Fruit fly (Drosophila melanogaster): ENCODE measurements around the gene Eig71Ef.

The Eig71Ef gene

dm6 chr3L:15690711-15691591, 33.8 kb upstream of the Eig71Ef start (continued):
- no peak for TF ChIP-seq CG16813 (GFP tag; IDR thresholded peaks at IDR 0.05; ENCODE audit: partially characterized antibody)
- TF ChIP-seq gcm (GFP tag; optimal IDR thresholded peaks at IDR 0.05), result peak; percentile 10
- TF ChIP-seq maf-S (GFP tag; optimal IDR thresholded peaks at IDR 0.05), result no peak
- TF ChIP-seq kah (GFP tag; optimal IDR thresholded peaks at IDR 0.05), result no peak
- no peak for TF ChIP-seq CG10274 (GFP tag; optimal IDR thresholded peaks at IDR 0.05)
- TF ChIP-seq vnd (GFP tag; IDR thresholded peaks at IDR 0.05; ENCODE audit: partially characterized antibody), result no peak
- TF ChIP-seq Taf1 (GFP tag; IDR thresholded peaks at IDR 0.05), result no peak
- no peak for TF ChIP-seq run (tag; optimal IDR thresholded peaks at IDR 0.05)
- TF ChIP-seq NFAT (GFP tag; IDR thresholded peaks at IDR 0.05), result no peak
- TF ChIP-seq nerfin-1 (tag; optimal IDR thresholded peaks at IDR 0.05), result peak; percentile 40
- TF ChIP-seq CG10366 (GFP tag; IDR thresholded peaks at IDR 0.05), result no peak
- TF ChIP-seq Rx (GFP tag; IDR thresholded peaks at IDR 0.05), result no peak
- TF ChIP-seq Dfd (GFP tag; optimal IDR thresholded peaks at IDR 0.05), result no peak
- TF ChIP-seq ac (GFP tag; optimal IDR thresholded peaks at IDR 0.05), result no peak
- peak; percentile 76 for TF ChIP-seq CG7839 (tag; optimal IDR thresholded peaks at IDR 0.05)
- TF ChIP-seq CG12659 (GFP tag; optimal IDR thresholded peaks at IDR 0.05), result peak; percentile 4
- TF ChIP-seq Myb (GFP tag; optimal IDR thresholded peaks at IDR 0.05), result no peak
- TF ChIP-seq CG4424 (GFP tag; optimal IDR thresholded peaks at IDR 0.05), result peak; percentile 40
- peak; percentile 58 for TF ChIP-seq CG18599 (GFP tag; optimal IDR thresholded peaks at IDR 0.05)
- peak; percentile 43; the same call in 1 of the 2 replicates for TF ChIP-seq sisA (GFP tag; IDR thresholded peaks at IDR 0.05)
- TF ChIP-seq ham (GFP tag; IDR thresholded peaks at IDR 0.05), result no peak
- no peak for TF ChIP-seq Doc3 (GFP tag; IDR thresholded peaks at IDR 0.05; ENCODE audit: partially characterized antibody)
- TF ChIP-seq CG14710 (tag; optimal IDR thresholded peaks at IDR 0.05), result peak; percentile 77
- peak; percentile 61 for TF ChIP-seq dmrt99B (tag; optimal IDR thresholded peaks at IDR 0.05)
- no peak for TF ChIP-seq oc (tag; optimal IDR thresholded peaks at IDR 0.05)
- no peak for TF ChIP-seq CG3847 (GFP tag; IDR thresholded peaks at IDR 0.05)
- no peak for TF ChIP-seq gcm2 (GFP tag; optimal IDR thresholded peaks at IDR 0.05)
- no peak for TF ChIP-seq inv (GFP tag; IDR thresholded peaks at IDR 0.05; ENCODE audit: partially characterized antibody)
- TF ChIP-seq CG6765 (GFP tag; optimal IDR thresholded peaks at IDR 0.05), result no peak
- TF ChIP-seq CG2202 (tag; optimal IDR thresholded peaks at IDR 0.05), result no peak
- TF ChIP-seq Ets97D (GFP tag; optimal IDR thresholded peaks at IDR 0.05), result no peak
- TF ChIP-seq Fer3 (tag; optimal IDR thresholded peaks at IDR 0.05), result peak; percentile 50
- TF ChIP-seq CG17186 (GFP tag; optimal IDR thresholded peaks at IDR 0.05), result no peak
- no peak for TF ChIP-seq hb (GFP tag; IDR thresholded peaks at IDR 0.05; ENCODE audit: partially characterized antibody)
- TF ChIP-seq p53 (GFP tag; optimal IDR thresholded peaks at IDR 0.05), result no peak
- TF ChIP-seq knrl (GFP tag; IDR thresholded peaks at IDR 0.05; ENCODE audit: partially characterized antibody), result no peak
- TF ChIP-seq cad (GFP tag; optimal IDR thresholded peaks at IDR 0.05), result no peak
- TF ChIP-seq mam (GFP tag; optimal IDR thresholded peaks at IDR 0.05), result no peak
- TF ChIP-seq hth (optimal IDR thresholded peaks at IDR 0.05), result no peak
- TF ChIP-seq CG6175 (GFP tag; IDR thresholded peaks at IDR 0.05), result no peak
- no peak for TF ChIP-seq MTF-1 (GFP tag; optimal IDR thresholded peaks at IDR 0.05; ENCODE audit: borderline replicate concordance)
- no peak for TF ChIP-seq B-H1 (GFP tag; IDR thresholded peaks at IDR 0.05)
- peak; percentile 19 for TF ChIP-seq CTCF (GFP tag; optimal IDR thresholded peaks at IDR 0.05)
- no peak for TF ChIP-seq CG12155 (GFP tag; optimal IDR thresholded peaks at IDR 0.05)
- peak; percentile 62 for TF ChIP-seq CG11504 (tag; optimal IDR thresholded peaks at IDR 0.05)
- TF ChIP-seq ewg (GFP tag; optimal IDR thresholded peaks at IDR 0.05), result no peak
- TF ChIP-seq CG12391 (tag; optimal IDR thresholded peaks at IDR 0.05), result peak; percentile 59
- TF ChIP-seq CoRest (tag; optimal IDR thresholded peaks at IDR 0.05), result peak; percentile 44
- no peak for TF ChIP-seq CG8281 (tag; optimal IDR thresholded peaks at IDR 0.05)

Measured in whole organism, embryonic.